Worm (Caenorhabditis elegans): Measurements from ENCODE around the gene F10C1.23.

ce11 chrII:5717831-5718230 lies 40.0 kb upstream of the F10C1.23 start, which contains the start of gene zipt-3:
- TF ChIP-seq dao-5 (tag; optimal IDR thresholded peaks at IDR 0.05) (no peak), him-1 (tag; optimal IDR thresholded peaks at IDR 0.05) (no peak)

Data from whole organism, L4/young adult.